Fruit fly (Drosophila melanogaster) whole organism, embryonic: Measurements from ENCODE around the gene CG9932.

Experiments
- C15 ChIP-seq: fragments of 200-800 bp; sonication (Bioruptor generic); IDR thresholded peaks from 3 replicates; pipeline ENCODE4 v1.3.6; 2022; ENCODE audit warnings: missing biosample characterization, missing genetic modification characterization
- CG11456 ChIP-seq: fragments of 200-800 bp; sonication (Bioruptor generic); IDR thresholded peaks from 3 replicates; pipeline ENCODE4 v1.3.6; 2022; ENCODE audit warnings: missing biosample characterization, missing genetic modification characterization
- CG12769 ChIP-seq: fragments of 200-800 bp; sonication (Bioruptor generic); optimal IDR thresholded peaks from 2 replicates; lab custom pipeline; 2019; ENCODE audit warnings: missing biosample characterization, mild to moderate bottlenecking, missing genetic modification characterization, moderate library complexity
- CG14441 ChIP-seq: fragments of 200-800 bp; sonication (Bioruptor generic); IDR thresholded peaks from 2 replicates; pipeline ENCODE4 v1.3.6; 2022; ENCODE audit warnings: missing biosample characterization, missing genetic modification characterization
- CG14965 ChIP-seq: fragments of 200-800 bp; sonication (Bioruptor generic); optimal IDR thresholded peaks from 2 replicates; lab custom pipeline; 2016; ENCODE audit warnings: missing biosample characterization, missing genetic modification characterization, borderline replicate concordance
- CG15269 ChIP-seq: fragments of 200-800 bp; sonication (Bioruptor generic); optimal IDR thresholded peaks from 2 replicates; lab custom pipeline; 2018; ENCODE audit warnings: missing biosample characterization, mild to moderate bottlenecking, missing genetic modification characterization, moderate library complexity
- CG3163 ChIP-seq: fragments of 200-800 bp; sonication (Bioruptor generic); optimal IDR thresholded peaks from 3 replicates; lab custom pipeline; 2016; ENCODE audit warnings: missing biosample characterization, missing genetic modification characterization
- CG34376 ChIP-seq: fragments of 200-800 bp; sonication (Bioruptor generic); optimal IDR thresholded peaks from 2 replicates; lab custom pipeline; 2018; ENCODE audit warnings: missing biosample characterization, mild to moderate bottlenecking, missing genetic modification characterization
- CG4360 ChIP-seq: fragments of 200-800 bp; sonication (Bioruptor generic); IDR thresholded peaks from 2 replicates; pipeline ENCODE4 v1.3.6; 2022; ENCODE audit warnings: missing biosample characterization, missing genetic modification characterization
- CG4617 ChIP-seq: fragments of 200-800 bp; sonication (Bioruptor generic); optimal IDR thresholded peaks from 3 replicates; lab custom pipeline; 2016; ENCODE audit warnings: missing biosample characterization, missing genetic modification characterization, borderline replicate concordance
- CG5180 ChIP-seq: fragments of 200-800 bp; sonication (Bioruptor generic); optimal IDR thresholded peaks from 3 replicates; lab custom pipeline; 2017; ENCODE audit warnings: missing biosample characterization, missing genetic modification characterization, mild to moderate bottlenecking, moderate library complexity, missing genetic modification reagents
- CG7928 ChIP-seq: fragments of 200-800 bp; sonication (Bioruptor generic); optimal IDR thresholded peaks from 2 replicates; lab custom pipeline; 2017; ENCODE audit warnings: missing biosample characterization, mild to moderate bottlenecking, missing genetic modification characterization
- CG8290 ChIP-seq, 3 experiments: fragments of 200-800 bp; sonication (Bioruptor generic); optimal IDR thresholded peaks; 2 replicates each; lab custom pipeline; 2016 to 2019; ENCODE audit warnings: missing biosample characterization in 3 of 3, missing genetic modification characterization in 3 of 3, mild to moderate bottlenecking in 2 of 3, moderate library complexity in 1 of 3
- CG9215 ChIP-seq: fragments of 200-800 bp; sonication (Bioruptor generic); IDR thresholded peaks from 2 replicates; pipeline ENCODE4 v1.3.6; 2022; ENCODE audit warnings: missing biosample characterization, missing genetic modification characterization
- Chrac-16 ChIP-seq: fragments of 200-800 bp; sonication (Bioruptor generic); optimal IDR thresholded peaks from 3 replicates; lab custom pipeline; 2016; ENCODE audit warnings: missing biosample characterization, missing genetic modification characterization
- CrebB ChIP-seq: fragments of 200-800 bp; sonication (Bioruptor generic); optimal IDR thresholded peaks from 3 replicates; lab custom pipeline; 2018; ENCODE audit warnings: missing biosample characterization, mild to moderate bottlenecking, missing genetic modification characterization
- Deaf1 ChIP-seq: fragments of 200-800 bp; optimal IDR thresholded peaks from 3 replicates; lab custom pipeline; 2019; ENCODE audit warnings: missing biosample characterization, mild to moderate bottlenecking, missing genetic modification characterization, moderate library complexity
- Drgx ChIP-seq: fragments of 200-800 bp; sonication (Bioruptor generic); IDR thresholded peaks from 2 replicates; pipeline ENCODE4 v1.3.6; 2022; ENCODE audit warnings: missing biosample characterization, missing genetic modification characterization
- Fer2 ChIP-seq: fragments of 200-800 bp; sonication (Bioruptor generic); optimal IDR thresholded peaks from 2 replicates; lab custom pipeline; 2018; ENCODE audit warnings: missing biosample characterization, mild to moderate bottlenecking, missing genetic modification characterization, moderate library complexity
- Oaz ChIP-seq: fragments of 200-800 bp; sonication (Bioruptor generic); IDR thresholded peaks from 2 replicates; pipeline ENCODE4 v1.3.6; 2022; ENCODE audit warnings: missing biosample characterization, missing genetic modification characterization
- Oli ChIP-seq: fragments of 200-800 bp; sonication (Bioruptor generic); optimal IDR thresholded peaks from 2 replicates; lab custom pipeline; 2018; ENCODE audit warnings: missing biosample characterization, mild to moderate bottlenecking, missing genetic modification characterization, moderate library complexity
- Optix ChIP-seq: fragments of 200-800 bp; sonication (Bioruptor generic); IDR thresholded peaks from 3 replicates; pipeline ENCODE4 v1.3.6; 2022; ENCODE audit warnings: missing biosample characterization, missing genetic modification characterization
- Pdp1 ChIP-seq, 2 experiments: fragments of 200-800 bp; sonication (Bioruptor generic); optimal IDR thresholded peaks; 3 replicates each; lab custom pipeline; 2016; ENCODE audit warnings: missing biosample characterization in 2 of 2, missing genetic modification characterization in 2 of 2, mild to moderate bottlenecking in 1 of 2, moderate library complexity in 1 of 2
- Ravus ChIP-seq: fragments of 200-800 bp; sonication (Bioruptor generic); IDR thresholded peaks from 2 replicates; pipeline ENCODE4 v1.3.6; 2022; ENCODE audit warnings: missing biosample characterization, missing genetic modification characterization
- Trl ChIP-seq, 3 experiments: fragments of >200 bp in 2 of 3; fragments of 200-800 bp in 1 of 3; sonication (Bioruptor generic) in 1 of 3; optimal IDR thresholded peaks; 2 replicates in 1 of 3; 3 replicates in 2 of 3; lab custom pipeline; 2016 to 2017; ENCODE audit warnings: missing biosample characterization in 1 of 3, missing genetic modification characterization in 1 of 3
- ase ChIP-seq: fragments of 200-800 bp; sonication (Bioruptor generic); IDR thresholded peaks from 3 replicates; pipeline ENCODE4 v1.3.6; 2022; ENCODE audit warnings: missing biosample characterization, missing genetic modification characterization
- chinmo ChIP-seq: fragments of 200-800 bp; sonication (Bioruptor generic); IDR thresholded peaks from 4 replicates; pipeline ENCODE4 v1.3.6; 2022; ENCODE audit warnings: missing biosample characterization, missing genetic modification characterization; ENCODE audit not compliant: partially characterized antibody
- crol ChIP-seq: fragments of 200-800 bp; sonication (Bioruptor generic); IDR thresholded peaks from 2 replicates; pipeline ENCODE4 v1.3.6; 2022; ENCODE audit warnings: missing biosample characterization, missing genetic modification characterization
- fru ChIP-seq: fragments of >200 bp; optimal IDR thresholded peaks from 2 replicates; lab custom pipeline; 2017
- hkb ChIP-seq, 2 experiments: fragments of 200-800 bp in 1 of 2; fragments of >200 bp in 1 of 2; sonication (Bioruptor generic) in 1 of 2; IDR thresholded peaks in 1 of 2; optimal IDR thresholded peaks in 1 of 2; 2 replicates each; pipeline versions ENCODE4 v1.3.6 to Lab custom; 2017 to 2022; ENCODE audit warnings: missing biosample characterization in 1 of 2, missing genetic modification characterization in 1 of 2
- inv ChIP-seq: fragments of 200-800 bp; sonication (Bioruptor generic); IDR thresholded peaks from 2 replicates; pipeline ENCODE4 v1.3.6; 2022; ENCODE audit warnings: missing biosample characterization, missing genetic modification characterization; ENCODE audit not compliant: partially characterized antibody
- jigr1 ChIP-seq: fragments of 200-800 bp; sonication (Bioruptor generic); IDR thresholded peaks from 3 replicates; pipeline ENCODE4 v1.3.6; 2022; ENCODE audit warnings: missing biosample characterization, missing genetic modification characterization
- kay ChIP-seq: fragments of 200-800 bp; sonication (Bioruptor generic); optimal IDR thresholded peaks from 2 replicates; lab custom pipeline; 2016; ENCODE audit warnings: missing biosample characterization, missing genetic modification characterization
- nom ChIP-seq: fragments of 200-800 bp; sonication (Bioruptor generic); optimal IDR thresholded peaks from 2 replicates; lab custom pipeline; 2017; ENCODE audit warnings: missing biosample characterization, missing genetic modification characterization, mild to moderate bottlenecking, moderate library complexity, missing genetic modification reagents
- org-1 ChIP-seq: fragments of 200-800 bp; sonication (Bioruptor generic); optimal IDR thresholded peaks from 2 replicates; lab custom pipeline; 2017; ENCODE audit warnings: missing biosample characterization, missing genetic modification characterization
- phol ChIP-seq: fragments of 200-800 bp; sonication (Bioruptor generic); optimal IDR thresholded peaks from 3 replicates; lab custom pipeline; 2018; ENCODE audit warnings: missing biosample characterization, mild to moderate bottlenecking, missing genetic modification characterization, moderate library complexity
- psq ChIP-seq: fragments of 200-800 bp; sonication (Bioruptor generic); optimal IDR thresholded peaks from 2 replicates; lab custom pipeline; 2017; ENCODE audit warnings: missing biosample characterization, missing genetic modification characterization
- scrt ChIP-seq: fragments of 200-800 bp; sonication (Bioruptor generic); optimal IDR thresholded peaks from 2 replicates; lab custom pipeline; 2018; ENCODE audit warnings: missing biosample characterization, mild to moderate bottlenecking, missing genetic modification characterization, moderate library complexity
- tup ChIP-seq: fragments of 200-800 bp; sonication (Bioruptor generic); optimal IDR thresholded peaks from 2 replicates; lab custom pipeline; 2016; ENCODE audit warnings: missing biosample characterization, mild to moderate bottlenecking, missing genetic modification characterization, moderate library complexity
- vvl ChIP-seq: fragments of 200-800 bp; sonication (Bioruptor generic); IDR thresholded peaks from 2 replicates; pipeline ENCODE4 v1.3.6; 2022; ENCODE audit warnings: missing biosample characterization, missing genetic modification characterization

CG9932 gene

DNA sequence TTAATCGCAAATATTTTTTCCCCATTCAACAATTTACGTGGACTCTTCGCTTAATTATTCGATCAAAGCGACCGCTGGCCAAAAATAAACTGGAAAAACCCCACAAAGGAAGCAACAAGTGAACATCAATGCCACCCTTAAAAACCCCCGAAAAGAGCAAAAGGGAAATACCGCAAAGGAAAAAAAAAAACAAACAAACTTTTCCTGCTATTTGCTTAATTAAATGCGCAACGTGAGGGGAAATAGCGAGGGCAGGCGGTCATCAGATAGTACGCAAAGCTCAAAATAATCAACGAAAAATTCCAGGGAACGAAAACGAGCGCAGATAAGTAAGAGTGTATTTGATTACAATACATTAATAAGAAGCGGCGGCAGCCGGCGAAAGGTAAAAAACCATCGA, 14.0 kb downstream of the CG9932 start:
- TF ChIP-seq vvl (GFP tag; lab: Robert Waterston, UW) (no peak), kay (no peak), CG34376 (peak; percentile 13), ase (GFP tag; lab: Robert Waterston, UW) (no peak), Pdp1 (GFP tag; optimal IDR thresholded peaks at IDR 0.05; lab: Kevin White, UChicago) (no peak), Chrac-16 (no peak), CG8290 (GFP tag; optimal IDR thresholded peaks at IDR 0.05; lab: Kevin White, UChicago) (no peak), CG8290 (tag; optimal IDR thresholded peaks at IDR 0.05; lab: Kevin White, UChicago) (no peak), tup (GFP tag; lab: Kevin White, UChicago) (no peak), scrt (peak; percentile 61)

DNA sequence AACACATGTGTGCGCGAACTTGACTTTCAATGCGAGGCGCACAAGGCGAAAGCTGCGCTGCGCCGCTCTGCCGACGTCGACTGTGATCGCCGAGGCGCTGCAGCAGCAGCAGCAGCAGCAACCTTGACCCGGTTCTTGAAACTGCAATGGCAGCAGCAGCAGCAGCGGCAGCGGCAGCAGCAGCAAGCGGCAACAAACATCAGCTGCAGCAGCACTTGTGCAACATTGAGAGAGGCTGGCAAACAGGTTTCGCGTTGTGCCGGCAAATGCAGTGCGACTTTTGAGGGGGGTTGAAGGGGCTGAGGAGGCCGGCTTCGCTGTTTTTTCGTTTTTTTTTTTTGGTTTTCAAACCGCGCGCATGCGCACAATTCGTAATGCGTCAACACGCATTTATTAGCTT, 15.8 kb downstream of the CG9932 start:
- TF ChIP-seq CG14441 (GFP tag; lab: Robert Waterston, UW) = 0 out of 2 replicates have a peak, but pooled peaks have one; percentile 16
- TF ChIP-seq jigr1 (GFP tag; lab: Robert Waterston, UW) = 0 out of 3 replicates have a peak, but pooled peaks have one; percentile 15
- no peak for TF ChIP-seq CG12769
- 0 out of 2 replicates have a peak, but pooled peaks have one; percentile 31 for TF ChIP-seq inv (GFP tag; lab: Robert Waterston, UW)
- TF ChIP-seq Optix (GFP tag; lab: Robert Waterston, UW) = no peak
- TF ChIP-seq chinmo (GFP tag; lab: Robert Waterston, UW) = peak; percentile 81; the same call in 2 of the 4 replicates
- peak; percentile 34 for TF ChIP-seq Drgx
- peak; percentile 28 for TF ChIP-seq CG5180 (GFP tag; lab: Kevin White, UChicago)
- peak; percentile 40; the same call in 1 of the 2 replicates for TF ChIP-seq crol (GFP tag; lab: Robert Waterston, UW)
- TF ChIP-seq CG11456 (GFP tag; lab: Robert Waterston, UW) = 0 out of 3 replicates have a peak, but pooled peaks have one; percentile 21

DNA sequence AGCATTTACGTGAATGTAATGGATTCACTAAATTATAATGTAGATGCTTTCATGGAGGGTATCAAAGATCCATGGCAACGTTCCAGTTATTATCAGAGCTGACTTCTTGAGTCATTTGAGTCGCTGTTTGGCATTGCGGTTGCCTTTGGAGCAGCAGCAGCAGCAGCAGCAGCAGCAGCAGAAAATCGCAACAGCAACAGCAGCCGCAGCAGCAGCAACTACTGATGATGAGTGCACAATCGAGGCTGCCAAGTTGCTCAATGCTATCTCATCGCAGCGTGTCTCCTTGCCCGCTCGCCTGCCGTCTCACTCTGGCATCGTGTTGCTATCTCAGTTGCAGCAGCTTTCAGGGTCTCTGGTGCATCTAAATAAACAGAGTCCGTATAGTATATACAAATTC, 17.5 kb downstream of the CG9932 start:
- TF ChIP-seq C15 (GFP tag; lab: Robert Waterston, UW) (no peak), phol (tag; lab: Kevin White, UChicago) (no peak), CG4617 (GFP tag; lab: Kevin White, UChicago) (no peak), Oaz (GFP tag; lab: Robert Waterston, UW) (no peak), Oli (tag; lab: Kevin White, UChicago) (no peak)

DNA sequence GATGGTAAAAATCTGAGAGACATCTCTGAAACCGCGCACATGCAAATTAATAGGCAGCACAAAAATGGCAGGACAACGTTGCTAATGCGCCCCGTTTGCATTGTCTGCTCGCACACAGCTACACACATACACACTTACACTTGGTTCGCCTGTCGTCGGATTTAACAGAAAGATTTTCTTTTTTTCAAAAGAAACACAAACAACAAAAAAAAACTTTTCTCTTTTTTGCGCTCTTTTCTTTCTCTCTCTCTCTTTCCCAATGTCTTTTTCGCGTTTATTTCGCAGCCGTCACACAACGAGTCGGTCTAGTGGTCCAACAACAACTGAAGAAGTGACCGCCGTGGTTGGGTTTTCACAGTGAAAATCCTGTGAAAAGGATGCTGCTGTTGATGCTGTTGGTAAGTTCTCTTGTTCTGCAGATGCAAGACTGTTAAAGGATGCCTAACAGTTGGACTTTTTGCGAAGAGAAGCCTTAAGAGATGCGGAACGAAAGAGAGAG, 24.2 kb downstream of the CG9932 start:
- TF ChIP-seq nom (GFP tag; lab: Kevin White, UChicago) (peak; percentile 65), CrebB (tag; lab: Kevin White, UChicago) (no peak), fru (no peak), CG4360 (GFP tag; lab: Robert Waterston, UW) (no peak), hkb (optimal IDR thresholded peaks at IDR 0.05; lab: Kevin White, UChicago) (no peak), hkb (GFP tag; IDR thresholded peaks at IDR 0.05; lab: Robert Waterston, UW) (no peak), CG3163 (GFP tag; lab: Kevin White, UChicago) (peak; percentile 91), org-1 (no peak), psq (GFP tag; lab: Kevin White, UChicago) (no peak), CG9215 (GFP tag; lab: Robert Waterston, UW) (no peak), CG14965 (GFP tag; lab: Kevin White, UChicago) (no peak), Trl (optimal IDR thresholded peaks at IDR 0.05; lab: Kevin White, UChicago) (peak; percentile 29 to 66), Trl (GFP tag; optimal IDR thresholded peaks at IDR 0.05; lab: Kevin White, UChicago) (no peak), Deaf1 (tag; lab: Kevin White, UChicago) (peak; percentile 61), Ravus (GFP tag; lab: Robert Waterston, UW) (no peak), CG7928 (GFP tag; lab: Kevin White, UChicago) (no peak), Drgx (peak; percentile 36; the same call in 1 of the 2 replicates), CG15269 (tag; lab: Kevin White, UChicago) (no peak), Fer2 (tag; lab: Kevin White, UChicago) (no peak)
